Worm (Caenorhabditis elegans) whole organism, L1 larva: Measurements from ENCODE around the gene T05C12.8.

Experiments
- C04F5.9 ChIP-seq: sonication (generic microtip); optimal IDR thresholded peaks from 2 replicates; lab custom pipeline; 2016; ENCODE audit warnings: missing genetic modification characterization, missing compliant biosample characterization
- C16A3.4 ChIP-seq: fragments of 150-350 bp; optimal IDR thresholded peaks from 2 replicates; lab custom pipeline; 2014; ENCODE audit warnings: missing biosample characterization, missing genetic modification characterization
- aha-1 ChIP-seq: fragments of 150-350 bp; optimal IDR thresholded peaks from 2 replicates; lab custom pipeline; 2014; ENCODE audit warnings: missing biosample characterization, missing genetic modification characterization
- alr-1 ChIP-seq: fragments of 200-800 bp; sonication (Bioruptor generic); optimal IDR thresholded peaks from 2 replicates; lab custom pipeline; 2018; ENCODE audit warnings: borderline replicate concordance, mild to moderate bottlenecking, missing genetic modification characterization, missing compliant biosample characterization
- blmp-1 ChIP-seq: fragments of 150-350 bp; optimal IDR thresholded peaks from 2 replicates; lab custom pipeline; 2014; ENCODE audit warnings: missing biosample characterization, missing genetic modification characterization
- ceh-63 ChIP-seq: fragments of 200-800 bp; sonication (Bioruptor generic); optimal IDR thresholded peaks from 2 replicates; lab custom pipeline; 2018; ENCODE audit warnings: mild to moderate bottlenecking, missing genetic modification characterization, missing compliant biosample characterization
- ceh-90 ChIP-seq: sonication (generic microtip); optimal IDR thresholded peaks from 2 replicates; lab custom pipeline; 2016; ENCODE audit warnings: missing genetic modification characterization, missing compliant biosample characterization
- dsc-1 ChIP-seq: sonication (generic microtip); optimal IDR thresholded peaks from 2 replicates; lab custom pipeline; 2016; ENCODE audit warnings: mild to moderate bottlenecking, missing genetic modification characterization, missing compliant biosample characterization
- efl-1 ChIP-seq, 4 experiments: fragments of 150-350 bp; optimal IDR thresholded peaks in 3 of 4; peaks in 1 of 4; 1 replicate in 1 of 4; 2 replicates in 3 of 4; lab custom pipeline; 2014; ENCODE audit warnings: missing biosample characterization in 2 of 4, missing genetic modification characterization in 2 of 4, missing genetic modification reagents in 2 of 4
- efl-3 ChIP-seq: fragments of 200-800 bp; sonication (Bioruptor generic); optimal IDR thresholded peaks from 2 replicates; lab custom pipeline; 2018; ENCODE audit warnings: mild to moderate bottlenecking, missing genetic modification characterization, missing compliant biosample characterization
- egl-13 ChIP-seq: sonication (generic microtip); optimal IDR thresholded peaks from 2 replicates; lab custom pipeline; 2016; ENCODE audit warnings: missing genotype, missing genetic modification reagents, missing genetic modification characterization, missing compliant biosample characterization
- elt-2 ChIP-seq: sonication (generic microtip); optimal IDR thresholded peaks from 2 replicates; lab custom pipeline; 2016; ENCODE audit warnings: missing genetic modification characterization, mild to moderate bottlenecking, inconsistent platforms, missing compliant biosample characterization, missing genetic modification reagents
- elt-3 ChIP-seq, 6 experiments: fragments of 150-350 bp in 1 of 6; sonication (generic microtip); optimal IDR thresholded peaks; 2 replicates each; lab custom pipeline; 2017 to 2018; ENCODE audit warnings: missing biosample characterization in 6 of 6, missing genetic modification characterization in 6 of 6, inconsistent platforms in 1 of 6
- fkh-10 ChIP-seq: sonication (generic microtip); optimal IDR thresholded peaks from 2 replicates; lab custom pipeline; 2017; ENCODE audit warnings: missing biosample characterization, missing genetic modification reagents, missing genetic modification characterization
- fkh-4 ChIP-seq: sonication (generic microtip); optimal IDR thresholded peaks from 2 replicates; lab custom pipeline; 2016; ENCODE audit warnings: missing compliant biosample characterization, missing genetic modification characterization, borderline replicate concordance
- fkh-8 ChIP-seq: sonication (generic microtip); optimal IDR thresholded peaks from 2 replicates; lab custom pipeline; 2016; ENCODE audit warnings: mild to moderate bottlenecking, missing genetic modification characterization, missing compliant biosample characterization
- fos-1 ChIP-seq: fragments of 150-350 bp; optimal IDR thresholded peaks from 2 replicates; lab custom pipeline; 2014; ENCODE audit warnings: missing biosample characterization, missing genetic modification characterization
- grh-1 ChIP-seq: fragments of 200-800 bp; sonication (Bioruptor generic); IDR thresholded peaks from 2 replicates; pipeline ENCODE4 v1.3.6; 2022; ENCODE audit warnings: missing genetic modification reagents, missing genetic modification characterization, missing compliant biosample characterization
- hpl-2 ChIP-seq: fragments of 150-350 bp; optimal IDR thresholded peaks from 2 replicates; lab custom pipeline; 2014; ENCODE audit warnings: missing biosample characterization, missing genetic modification reagents, missing genetic modification characterization
- irx-1 ChIP-seq: sonication (generic microtip); optimal IDR thresholded peaks from 2 replicates; lab custom pipeline; 2016; ENCODE audit warnings: missing genetic modification characterization, missing compliant biosample characterization
- isw-1 ChIP-seq: fragments of 200-800 bp; sonication (Bioruptor generic); IDR thresholded peaks from 2 replicates; pipeline ENCODE4 v1.3.6; 2022; ENCODE audit warnings: missing genetic modification characterization, missing compliant biosample characterization
- lin-13 ChIP-seq: fragments of 150-350 bp; optimal IDR thresholded peaks from 2 replicates; lab custom pipeline; 2014; ENCODE audit warnings: missing biosample characterization, missing genetic modification reagents, missing genetic modification characterization
- lin-14 ChIP-seq: fragments of 200-800 bp; sonication (Bioruptor generic); optimal IDR thresholded peaks from 2 replicates; lab custom pipeline; 2018; ENCODE audit warnings: mild to moderate bottlenecking, missing genetic modification characterization, moderate library complexity, missing compliant biosample characterization
- lin-15B ChIP-seq: fragments of 150-350 bp; sonication (generic microtip); optimal IDR thresholded peaks from 3 replicates; lab custom pipeline; 2014; ENCODE audit warnings: missing biosample characterization, missing genetic modification characterization
- lin-35 ChIP-seq, 2 experiments: fragments of 150-350 bp; optimal IDR thresholded peaks; 2 replicates each; lab custom pipeline; 2014; ENCODE audit warnings: missing biosample characterization in 2 of 2, missing genetic modification characterization in 2 of 2, missing genetic modification reagents in 2 of 2
- lir-3 ChIP-seq: sonication (generic microtip); optimal IDR thresholded peaks from 2 replicates; lab custom pipeline; 2016; ENCODE audit warnings: mild to moderate bottlenecking, missing genetic modification characterization, moderate library complexity, missing compliant biosample characterization; ENCODE audit not compliant: poor library complexity
- mab-9 ChIP-seq: fragments of 200-800 bp; sonication (Bioruptor generic); IDR thresholded peaks from 2 replicates; pipeline ENCODE4 v1.3.6; 2022; ENCODE audit warnings: missing genetic modification reagents, missing genetic modification characterization, missing compliant biosample characterization
- mef-2 ChIP-seq: fragments of 150-350 bp; optimal IDR thresholded peaks from 2 replicates; lab custom pipeline; 2014; ENCODE audit warnings: missing biosample characterization, missing genetic modification characterization
- mep-1 ChIP-seq: fragments of 150-350 bp; optimal IDR thresholded peaks from 2 replicates; lab custom pipeline; 2014; ENCODE audit warnings: missing biosample characterization, missing genetic modification characterization
- nhr-11 ChIP-seq: fragments of 150-350 bp; optimal IDR thresholded peaks from 2 replicates; lab custom pipeline; 2014; ENCODE audit warnings: missing biosample characterization, missing genetic modification characterization
- nhr-12 ChIP-seq: sonication (generic microtip); optimal IDR thresholded peaks from 2 replicates; lab custom pipeline; 2017; ENCODE audit warnings: missing biosample characterization, missing genetic modification characterization
- nhr-19 ChIP-seq: fragments of 200-800 bp; sonication (Bioruptor generic); conservative IDR thresholded peaks from 2 replicates; pipeline ENCODE4 v1.3.6; 2022; ENCODE audit warnings: missing genetic modification characterization, missing compliant biosample characterization
- nhr-237 ChIP-seq: fragments of 150-350 bp; optimal IDR thresholded peaks from 2 replicates; lab custom pipeline; 2014; ENCODE audit warnings: missing biosample characterization, missing genetic modification characterization
- nhr-28 ChIP-seq: fragments of 150-350 bp; optimal IDR thresholded peaks from 2 replicates; lab custom pipeline; 2014; ENCODE audit warnings: missing biosample characterization, missing genetic modification characterization
- nhr-47 ChIP-seq: sonication (generic microtip); optimal IDR thresholded peaks from 2 replicates; lab custom pipeline; 2016; ENCODE audit warnings: mild to moderate bottlenecking, missing genetic modification characterization, moderate library complexity, missing compliant biosample characterization
- nhr-77 ChIP-seq: fragments of 150-350 bp; optimal IDR thresholded peaks from 2 replicates; lab custom pipeline; 2014; ENCODE audit warnings: missing biosample characterization, missing genetic modification characterization
- pax-3 ChIP-seq: fragments of 200-800 bp; sonication (Bioruptor generic); optimal IDR thresholded peaks from 2 replicates; lab custom pipeline; 2018; ENCODE audit warnings: mild to moderate bottlenecking, missing genetic modification characterization, moderate library complexity, missing compliant biosample characterization
- pqm-1 ChIP-seq: sonication (generic microtip); optimal IDR thresholded peaks from 3 replicates; lab custom pipeline; 2017; ENCODE audit warnings: missing biosample characterization, missing genetic modification characterization
- rnt-1 ChIP-seq: sonication (generic microtip); optimal IDR thresholded peaks from 2 replicates; lab custom pipeline; 2016; ENCODE audit warnings: mild to moderate bottlenecking, missing genetic modification characterization, moderate library complexity, missing compliant biosample characterization
- snu-23 ChIP-seq: sonication (generic microtip); optimal IDR thresholded peaks from 2 replicates; lab custom pipeline; 2016; ENCODE audit warnings: missing genetic modification characterization, missing compliant biosample characterization
- sox-4 ChIP-seq: sonication (generic microtip); optimal IDR thresholded peaks from 2 replicates; lab custom pipeline; 2016; ENCODE audit warnings: missing genetic modification characterization, missing compliant biosample characterization
- sup-37 ChIP-seq: fragments of 200-800 bp; sonication (Bioruptor generic); optimal IDR thresholded peaks from 2 replicates; lab custom pipeline; 2018; ENCODE audit warnings: mild to moderate bottlenecking, missing genetic modification characterization, missing compliant biosample characterization
- swsn-7 ChIP-seq: sonication (generic microtip); optimal IDR thresholded peaks from 2 replicates; lab custom pipeline; 2016; ENCODE audit warnings: missing genetic modification characterization, missing compliant biosample characterization
- tbx-2 ChIP-seq: sonication (generic microtip); optimal IDR thresholded peaks from 2 replicates; lab custom pipeline; 2016; ENCODE audit warnings: missing genetic modification characterization, missing compliant biosample characterization
- tlp-1 ChIP-seq: fragments of 150-350 bp; optimal IDR thresholded peaks from 2 replicates; lab custom pipeline; 2014; ENCODE audit warnings: missing biosample characterization, missing genetic modification characterization
- unc-130 ChIP-seq: fragments of 150-350 bp; optimal IDR thresholded peaks from 2 replicates; lab custom pipeline; 2017; ENCODE audit warnings: missing biosample characterization, missing genetic modification characterization, inconsistent platforms
- unc-30 ChIP-seq: sonication (generic microtip); optimal IDR thresholded peaks from 2 replicates; lab custom pipeline; 2017; ENCODE audit warnings: missing biosample characterization, missing genetic modification characterization
- unc-98 ChIP-seq: fragments of 200-800 bp; sonication (Bioruptor generic); IDR thresholded peaks from 2 replicates; pipeline ENCODE4 v1.3.6; 2022; ENCODE audit warnings: missing genetic modification characterization, missing compliant biosample characterization
- xbp-1 ChIP-seq: sonication (generic microtip); optimal IDR thresholded peaks from 2 replicates; lab custom pipeline; 2016; ENCODE audit warnings: missing genetic modification characterization, missing compliant biosample characterization
- zag-1 ChIP-seq: fragments of 150-350 bp; optimal IDR thresholded peaks from 2 replicates; lab custom pipeline; 2014; ENCODE audit warnings: missing biosample characterization, missing genetic modification characterization
- ztf-11 ChIP-seq, 2 experiments: sonication (generic microtip); optimal IDR thresholded peaks; 2 replicates each; lab custom pipeline; 2016 to 2017; ENCODE audit warnings: missing genetic modification characterization in 2 of 2, missing biosample characterization in 1 of 2, missing compliant biosample characterization in 1 of 2
- ztf-4 ChIP-seq: fragments of 150-350 bp; optimal IDR thresholded peaks from 2 replicates; lab custom pipeline; 2014; ENCODE audit warnings: missing biosample characterization, missing genetic modification characterization

The T05C12.8 gene

ce11 chrII:8185016-8185493 lies 5.3 kb downstream of the T05C12.8 start, which contains the start of the genes mig-5 and cct-1:
Gene mig-5 (minus strand): TSS chrII:8185023.
Gene cct-1 (plus strand): TSS chrII:8185443.
- TF ChIP-seq sup-37 (GFP tag; lab: Kevin White, UChicago) (peak; percentile 92), tlp-1 (tag; lab: Kevin White, UChicago) (no peak), fkh-10 (GFP tag; lab: Kevin White, UChicago) (peak; percentile 84), blmp-1 (tag; lab: Kevin White, UChicago) (peak; percentile 92), mef-2 (tag; lab: Kevin White, UChicago) (peak; percentile 85), unc-130 (tag; lab: Kevin White, UChicago) (peak; percentile 100), nhr-28 (peak; percentile 26), swsn-7 (tag; lab: Kevin White, UChicago) (peak; percentile 98), C16A3.4 (tag; lab: Kevin White, UChicago) (peak; percentile 98), efl-3 (GFP tag; lab: Kevin White, UChicago) (peak; percentile 81), alr-1 (tag; lab: Kevin White, UChicago) (no peak), nhr-19 (GFP tag; lab: Robert Waterston, UW) (peak; percentile 98), grh-1 (peak; percentile 98), nhr-11 (tag; lab: Kevin White, UChicago) (peak; percentile 98), ceh-90 (tag; lab: Kevin White, UChicago) (peak; percentile 44), irx-1 (tag; lab: Kevin White, UChicago) (peak; percentile 97), efl-1 (optimal IDR thresholded peaks at IDR 0.05; lab: Kevin White, UChicago) (peak; percentile 96 to 98), efl-1 (GFP tag; optimal IDR thresholded peaks at IDR 0.05 in 1 of 2; lab: Kevin White, UChicago) (peak; percentile 85 to 99), xbp-1 (peak; percentile 98), elt-3 (tag; optimal IDR thresholded peaks at IDR 0.05; lab: Kevin White, UChicago) (peak in 5 of 6 experiments; percentile 63 to 99 (median 91)), mab-9 (GFP tag; lab: Robert Waterston, UW) (peak; percentile 94), dsc-1 (peak; percentile 99), isw-1 (GFP tag; lab: Robert Waterston, UW) (peak; percentile 99), ceh-63 (peak; percentile 90), ztf-4 (tag; lab: Kevin White, UChicago) (peak; percentile 95), mep-1 (tag; lab: Kevin White, UChicago) (peak; percentile 99), rnt-1 (tag; lab: Kevin White, UChicago) (peak; percentile 98), aha-1 (tag; lab: Kevin White, UChicago) (peak; percentile 78), unc-98 (peak; percentile 59; the same call in 1 of the 2 replicates), nhr-47 (peak; percentile 99), sox-4 (tag; lab: Kevin White, UChicago) (peak; percentile 94), fos-1 (peak; percentile 95), egl-13 (tag; lab: Kevin White, UChicago) (peak; percentile 97), pqm-1 (tag; lab: Kevin White, UChicago) (peak; percentile 38), lin-13 (GFP tag; lab: Kevin White, UChicago) (peak; percentile 97), nhr-237 (tag; lab: Kevin White, UChicago) (peak; percentile 95), lir-3 (tag; lab: Kevin White, UChicago) (peak; percentile 95), C04F5.9 (tag; lab: Kevin White, UChicago) (peak; percentile 100), fkh-8 (peak; percentile 98), lin-35 (GFP tag; optimal IDR thresholded peaks at IDR 0.05; lab: Kevin White, UChicago) (peak; percentile 92 to 94), nhr-12 (tag; lab: Kevin White, UChicago) (peak; percentile 49), lin-15B (tag; lab: Kevin White, UChicago) (peak; percentile 98), ztf-11 (tag; optimal IDR thresholded peaks at IDR 0.05; lab: Kevin White, UChicago) (peak; percentile 40 to 87), hpl-2 (GFP tag; lab: Kevin White, UChicago) (peak; percentile 95), unc-30 (tag; lab: Kevin White, UChicago) (peak; percentile 75), elt-2 (peak; percentile 90), zag-1 (peak; percentile 87), snu-23 (GFP tag; lab: Kevin White, UChicago) (peak; percentile 99), fkh-4 (tag; lab: Kevin White, UChicago) (peak; percentile 91), pax-3 (tag; lab: Kevin White, UChicago) (peak; percentile 91), lin-14 (GFP tag; lab: Kevin White, UChicago) (peak; percentile 98), tbx-2 (peak; percentile 98), nhr-77 (tag; lab: Kevin White, UChicago) (peak; percentile 90)
